Worm (Caenorhabditis elegans): Measurements from ENCODE around the gene K08F8.15.
A peak's percentile ranks its signal among the peaks of the same experiment; 100 is the strongest.

DNA sequence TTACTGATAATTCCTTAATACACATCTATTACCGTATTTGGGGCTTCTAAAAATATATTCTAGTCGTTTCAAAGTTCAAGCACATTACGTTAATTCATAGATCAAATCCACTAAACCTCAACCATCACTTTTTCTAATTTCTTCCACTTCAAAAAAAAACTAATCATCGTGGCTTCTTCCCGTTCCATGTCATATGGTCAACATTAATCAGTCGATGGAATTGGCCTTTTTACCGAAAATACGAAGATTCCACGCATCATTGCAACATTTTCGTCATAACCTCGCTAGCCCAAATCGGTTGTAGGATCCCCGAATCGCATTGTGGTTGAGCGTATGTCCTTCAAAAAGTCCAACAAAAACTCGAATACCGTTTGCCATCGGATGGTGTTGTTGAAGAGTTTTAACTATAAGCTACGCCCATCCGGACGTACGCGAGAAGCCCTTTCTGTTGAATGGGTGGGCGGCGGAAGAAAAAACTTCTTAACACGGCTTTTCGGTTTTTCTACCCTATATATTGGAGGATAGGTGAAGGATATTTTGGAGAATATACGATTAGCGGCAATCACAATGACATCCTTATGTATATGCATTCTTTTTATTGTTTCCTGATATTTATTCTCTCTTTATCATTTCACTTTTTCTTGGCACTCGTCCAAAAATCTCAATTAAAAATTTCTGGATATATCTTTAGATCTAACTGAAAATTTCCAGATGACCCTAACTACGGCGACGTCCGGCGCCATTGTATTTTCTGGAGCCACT, 34.1 kb upstream of the K08F8.15 start, which contains the start of gene rol-6:
- no peak for TF ChIP-seq ztf-11 (tag; optimal IDR thresholded peaks at IDR 0.05)
- peak; percentile 96 for TF ChIP-seq pha-4 (tag; optimal IDR thresholded peaks at IDR 0.05)
- TF ChIP-seq nhr-237 (tag; optimal IDR thresholded peaks at IDR 0.05): no peak
- no peak for TF ChIP-seq unc-39 (tag; optimal IDR thresholded peaks at IDR 0.05)
- no peak for TF ChIP-seq lsy-2 (tag; optimal IDR thresholded peaks at IDR 0.05)
- TF ChIP-seq lin-13 (tag; optimal IDR thresholded peaks at IDR 0.05): no peak
- TF ChIP-seq blmp-1 (tag; optimal IDR thresholded peaks at IDR 0.05): no peak
- TF ChIP-seq elt-3 (tag; optimal IDR thresholded peaks at IDR 0.05): no peak
- TF ChIP-seq ham-2 (GFP tag; optimal IDR thresholded peaks at IDR 0.05): no peak
- no peak for TF ChIP-seq snpc-4 (tag; optimal IDR thresholded peaks at IDR 0.05)
- no peak for TF ChIP-seq bed-3 (GFP tag; optimal IDR thresholded peaks at IDR 0.05)
- no peak for TF ChIP-seq flh-1 (GFP tag; optimal IDR thresholded peaks at IDR 0.05)
- no peak for TF ChIP-seq nhr-76 (tag; optimal IDR thresholded peaks at IDR 0.05)
- no peak for TF ChIP-seq nhr-28 (tag; optimal IDR thresholded peaks at IDR 0.05)

All from whole organism, mixed stage, embryonic.